Fruit fly (Drosophila melanogaster) whole organism, embryonic: ENCODE results near the gene CG33552.

ENCODE experiments used
- CG10462 ChIP-seq: fragments of 200-800 bp; sonication (Bioruptor generic); optimal IDR thresholded peaks from 2 replicates; lab custom pipeline; 2016; ENCODE audit warnings: missing biosample characterization, missing genetic modification characterization
- CG10959 ChIP-seq: fragments of 200-800 bp; sonication (Bioruptor generic); IDR thresholded peaks from 2 replicates; pipeline ENCODE4 v1.3.6; 2022; ENCODE audit warnings: missing biosample characterization, missing genetic modification characterization
- CG12659 ChIP-seq: fragments of 200-800 bp; sonication (Bioruptor generic); optimal IDR thresholded peaks from 3 replicates; lab custom pipeline; 2017; ENCODE audit warnings: mild to moderate bottlenecking, missing biosample characterization, missing genetic modification reagents, missing genetic modification characterization
- CG12744 ChIP-seq: fragments of 200-800 bp; sonication (Bioruptor generic); optimal IDR thresholded peaks from 2 replicates; lab custom pipeline; 2016; ENCODE audit warnings: missing biosample characterization, missing genetic modification characterization
- CG13123 ChIP-seq: fragments of 200-800 bp; sonication (Bioruptor generic); optimal IDR thresholded peaks from 2 replicates; lab custom pipeline; 2016; ENCODE audit warnings: missing biosample characterization, missing genetic modification characterization
- CG14965 ChIP-seq: fragments of 200-800 bp; sonication (Bioruptor generic); optimal IDR thresholded peaks from 2 replicates; lab custom pipeline; 2016; ENCODE audit warnings: missing biosample characterization, missing genetic modification characterization, borderline replicate concordance
- CG15269 ChIP-seq: fragments of 200-800 bp; sonication (Bioruptor generic); optimal IDR thresholded peaks from 2 replicates; lab custom pipeline; 2018; ENCODE audit warnings: missing biosample characterization, mild to moderate bottlenecking, missing genetic modification characterization, moderate library complexity
- CG1647 ChIP-seq: fragments of 200-800 bp; sonication (Bioruptor generic); optimal IDR thresholded peaks from 3 replicates; lab custom pipeline; 2016; ENCODE audit warnings: missing biosample characterization, missing genetic modification characterization
- CG18764 ChIP-seq: fragments of 200-800 bp; sonication (Bioruptor generic); optimal IDR thresholded peaks from 3 replicates; lab custom pipeline; 2016; ENCODE audit warnings: missing biosample characterization, missing genetic modification characterization
- CG30403 ChIP-seq: fragments of 200-800 bp; sonication (Bioruptor generic); optimal IDR thresholded peaks from 3 replicates; lab custom pipeline; 2016; ENCODE audit warnings: missing biosample characterization, missing genetic modification characterization
- CG34224 ChIP-seq: fragments of 200-800 bp; sonication (Bioruptor generic); IDR thresholded peaks from 3 replicates; pipeline ENCODE4 v1.3.6; 2022; ENCODE audit warnings: missing biosample characterization, missing genetic modification characterization; ENCODE audit not compliant: partially characterized antibody
- CG4707 ChIP-seq: fragments of 200-800 bp; sonication (Bioruptor generic); optimal IDR thresholded peaks from 2 replicates; lab custom pipeline; 2018; ENCODE audit warnings: missing biosample characterization, mild to moderate bottlenecking, missing genetic modification characterization, moderate library complexity
- CG6254 ChIP-seq: fragments of 200-800 bp; sonication (Bioruptor generic); optimal IDR thresholded peaks from 3 replicates; lab custom pipeline; 2017; ENCODE audit warnings: mild to moderate bottlenecking, missing biosample characterization, missing genetic modification reagents, missing genetic modification characterization
- CG6683 ChIP-seq: fragments of 200-800 bp; sonication (Bioruptor generic); optimal IDR thresholded peaks from 2 replicates; lab custom pipeline; 2017; ENCODE audit warnings: missing biosample characterization, mild to moderate bottlenecking, missing genetic modification characterization, missing genetic modification reagents
- CG6689 ChIP-seq: fragments of 200-800 bp; sonication (Bioruptor generic); IDR thresholded peaks from 2 replicates; pipeline ENCODE4 v1.3.6; 2022; ENCODE audit warnings: missing biosample characterization, missing genetic modification characterization
- CG6791 ChIP-seq: fragments of 200-800 bp; sonication (Bioruptor generic); IDR thresholded peaks from 3 replicates; pipeline ENCODE4 v1.3.6; 2022; ENCODE audit warnings: missing biosample characterization, missing genetic modification characterization; ENCODE audit not compliant: partially characterized antibody
- CG7372 ChIP-seq: fragments of 200-800 bp; sonication (Bioruptor generic); IDR thresholded peaks from 2 replicates; pipeline ENCODE4 v1.3.6; 2022; ENCODE audit warnings: missing biosample characterization, missing genetic modification characterization
- CG7839 ChIP-seq: fragments of 200-800 bp; sonication (Bioruptor generic); optimal IDR thresholded peaks from 3 replicates; lab custom pipeline; 2018; ENCODE audit warnings: missing biosample characterization, mild to moderate bottlenecking, missing genetic modification characterization, moderate library complexity
- CG8290 ChIP-seq, 3 experiments: fragments of 200-800 bp; sonication (Bioruptor generic); optimal IDR thresholded peaks; 2 replicates each; lab custom pipeline; 2016 to 2019; ENCODE audit warnings: missing biosample characterization in 3 of 3, missing genetic modification characterization in 3 of 3, mild to moderate bottlenecking in 2 of 3, moderate library complexity in 1 of 3
- CG8765 ChIP-seq: fragments of 200-800 bp; sonication (Bioruptor generic); IDR thresholded peaks from 2 replicates; pipeline ENCODE4 v1.3.6; 2022; ENCODE audit warnings: missing biosample characterization, missing genetic modification characterization
- CG9215 ChIP-seq: fragments of 200-800 bp; sonication (Bioruptor generic); IDR thresholded peaks from 2 replicates; pipeline ENCODE4 v1.3.6; 2022; ENCODE audit warnings: missing biosample characterization, missing genetic modification characterization
- CG9727 ChIP-seq: fragments of 200-800 bp; sonication (Bioruptor generic); optimal IDR thresholded peaks from 3 replicates; lab custom pipeline; 2017; ENCODE audit warnings: missing biosample characterization, mild to moderate bottlenecking, missing genetic modification characterization
- Doc2 ChIP-seq: fragments of 200-800 bp; sonication (Bioruptor generic); IDR thresholded peaks from 2 replicates; pipeline ENCODE4 v1.3.6; 2022; ENCODE audit warnings: missing biosample characterization, missing genetic modification characterization
- Dp ChIP-seq: fragments of 200-800 bp; sonication (Bioruptor generic); optimal IDR thresholded peaks from 2 replicates; lab custom pipeline; 2018; ENCODE audit warnings: missing biosample characterization, mild to moderate bottlenecking, missing genetic modification characterization, moderate library complexity
- HmgZ ChIP-seq: fragments of 200-800 bp; sonication (Bioruptor generic); optimal IDR thresholded peaks from 2 replicates; lab custom pipeline; 2018; ENCODE audit warnings: missing biosample characterization, mild to moderate bottlenecking, missing genetic modification characterization
- Hr39 ChIP-seq: fragments of >200 bp; optimal IDR thresholded peaks from 2 replicates; lab custom pipeline; 2017
- Hsf ChIP-seq: fragments of 200-800 bp; sonication (Bioruptor generic); optimal IDR thresholded peaks from 3 replicates; lab custom pipeline; 2016; ENCODE audit warnings: missing biosample characterization, missing genetic modification characterization
- Lhr ChIP-seq: fragments of 200-800 bp; sonication (Bioruptor generic); optimal IDR thresholded peaks from 3 replicates; lab custom pipeline; 2017; ENCODE audit warnings: mild to moderate bottlenecking, missing biosample characterization, missing genetic modification reagents, missing genetic modification characterization
- MESR4 ChIP-seq: fragments of 200-800 bp; sonication (Bioruptor generic); optimal IDR thresholded peaks from 2 replicates; lab custom pipeline; 2018; ENCODE audit warnings: missing biosample characterization, mild to moderate bottlenecking, missing genetic modification characterization, moderate library complexity
- Med ChIP-seq: fragments of 200-800 bp; sonication (Bioruptor generic); peaks from one replicate; lab custom pipeline; 2016; ENCODE audit warnings: missing biosample characterization, missing genetic modification characterization, mild to moderate bottlenecking, inconsistent platforms, moderate library complexity
- NFAT ChIP-seq: fragments of 200-800 bp; sonication (Bioruptor generic); IDR thresholded peaks from 2 replicates; pipeline ENCODE4 v1.3.6; 2022; ENCODE audit warnings: missing biosample characterization, missing genetic modification characterization
- Vsx1 ChIP-seq: fragments of 200-800 bp; sonication (Bioruptor generic); optimal IDR thresholded peaks from 2 replicates; lab custom pipeline; 2017; ENCODE audit warnings: missing biosample characterization, mild to moderate bottlenecking, missing genetic modification characterization, missing genetic modification reagents
- bab2 ChIP-seq: fragments of 200-800 bp; sonication (Bioruptor generic); optimal IDR thresholded peaks from 2 replicates; lab custom pipeline; 2016; ENCODE audit warnings: missing biosample characterization, missing genetic modification characterization
- chif ChIP-seq, 2 experiments: fragments of 200-800 bp; sonication (Bioruptor generic); optimal IDR thresholded peaks; 3 replicates each; lab custom pipeline; 2016; ENCODE audit warnings: missing biosample characterization in 2 of 2, missing genetic modification characterization in 2 of 2
- disco-r ChIP-seq: fragments of 200-800 bp; sonication (Bioruptor generic); optimal IDR thresholded peaks from 2 replicates; lab custom pipeline; 2016; ENCODE audit warnings: missing biosample characterization, missing genetic modification characterization
- dysf ChIP-seq: fragments of 200-800 bp; sonication (Bioruptor generic); IDR thresholded peaks from 3 replicates; pipeline ENCODE4 v1.3.6; 2022; ENCODE audit warnings: missing biosample characterization, missing genetic modification characterization
- eve ChIP-seq, 2 experiments: fragments of >200 bp; optimal IDR thresholded peaks; 2 replicates each; lab custom pipeline; 2017; ENCODE audit warnings: missing biosample characterization in 2 of 2, missing genetic modification characterization in 2 of 2
- eyg ChIP-seq: fragments of 200-800 bp; sonication (Bioruptor generic); optimal IDR thresholded peaks from 3 replicates; lab custom pipeline; 2016; ENCODE audit warnings: missing biosample characterization, missing genetic modification characterization
- ftz-f1 ChIP-seq: fragments of 200-800 bp; sonication (Bioruptor generic); optimal IDR thresholded peaks from 2 replicates; lab custom pipeline; 2016; ENCODE audit warnings: missing biosample characterization, missing genetic modification characterization
- gro ChIP-seq: fragments of 200-800 bp; sonication (Bioruptor generic); optimal IDR thresholded peaks from 2 replicates; lab custom pipeline; 2016; ENCODE audit warnings: missing biosample characterization, missing genetic modification characterization
- lmd ChIP-seq: fragments of 200-800 bp; sonication (Bioruptor generic); IDR thresholded peaks from 2 replicates; pipeline ENCODE4 v1.3.6; 2022; ENCODE audit warnings: missing biosample characterization, missing genetic modification characterization
- maf-S ChIP-seq: fragments of 200-800 bp; sonication (Bioruptor generic); optimal IDR thresholded peaks from 2 replicates; lab custom pipeline; 2016; ENCODE audit warnings: missing biosample characterization, missing genetic modification characterization
- mld ChIP-seq: fragments of 200-800 bp; sonication (Bioruptor generic); IDR thresholded peaks from 3 replicates; pipeline ENCODE4 v1.3.6; 2022; ENCODE audit warnings: missing biosample characterization, missing genetic modification characterization; ENCODE audit not compliant: partially characterized antibody
- nau ChIP-seq: fragments of 200-800 bp; sonication (Bioruptor generic); optimal IDR thresholded peaks from 3 replicates; lab custom pipeline; 2017; ENCODE audit warnings: missing biosample characterization, mild to moderate bottlenecking, missing genetic modification characterization, missing genetic modification reagents
- phol ChIP-seq: fragments of 200-800 bp; sonication (Bioruptor generic); optimal IDR thresholded peaks from 3 replicates; lab custom pipeline; 2018; ENCODE audit warnings: missing biosample characterization, mild to moderate bottlenecking, missing genetic modification characterization, moderate library complexity
- pzg ChIP-seq: fragments of 200-800 bp; sonication (Bioruptor generic); optimal IDR thresholded peaks from 3 replicates; lab custom pipeline; 2018; ENCODE audit warnings: missing biosample characterization, mild to moderate bottlenecking, missing genetic modification characterization, moderate library complexity
- sens-2 ChIP-seq: fragments of 200-800 bp; sonication (Bioruptor generic); IDR thresholded peaks from 2 replicates; pipeline ENCODE4 v1.3.6; 2022; ENCODE audit warnings: missing biosample characterization, missing genetic modification characterization
- so ChIP-seq: fragments of 200-800 bp; sonication (Bioruptor generic); IDR thresholded peaks from 3 replicates; pipeline ENCODE4 v1.3.6; 2022; ENCODE audit warnings: missing biosample characterization, missing genetic modification characterization
- ttk ChIP-seq: fragments of 200-800 bp; sonication (Bioruptor generic); IDR thresholded peaks from 2 replicates; pipeline ENCODE4 v2.1.2; 2022; ENCODE audit warnings: missing biosample characterization, missing genetic modification characterization
- zfh2 ChIP-seq: fragments of 200-800 bp; sonication (Bioruptor generic); optimal IDR thresholded peaks from 2 replicates; lab custom pipeline; 2016; ENCODE audit warnings: missing biosample characterization, missing genetic modification characterization

Gene CG33552

dm6 chr2L:16689800-16690618 is 7.7 kb downstream of the CG33552 start (continued):
- TF ChIP-seq CG30403 (GFP tag; lab: Kevin White, UChicago) = peak; percentile 51
- TF ChIP-seq CG7372 (GFP tag; lab: Robert Waterston, UW) = no peak
- TF ChIP-seq CG7839 = no peak
- TF ChIP-seq Med (GFP tag; lab: Kevin White, UChicago) = peak; percentile 70
- no peak for TF ChIP-seq eyg (GFP tag; lab: Kevin White, UChicago)
- no peak for TF ChIP-seq CG10959 (GFP tag; lab: Robert Waterston, UW)
- no peak for TF ChIP-seq Hr39 (lab: Kevin White, UChicago)
- no peak for TF ChIP-seq Vsx1 (GFP tag; lab: Kevin White, UChicago)
- no peak for TF ChIP-seq CG8765 (GFP tag; lab: Robert Waterston, UW)
- TF ChIP-seq nau (GFP tag; lab: Kevin White, UChicago) = no peak
- no peak for TF ChIP-seq CG6791
- TF ChIP-seq CG13123 (GFP tag; lab: Kevin White, UChicago) = no peak
- no peak for TF ChIP-seq NFAT (GFP tag; lab: Robert Waterston, UW)
- no peak for TF ChIP-seq CG34224 (GFP tag; lab: Robert Waterston, UW)
- no peak for TF ChIP-seq CG14965 (GFP tag; lab: Kevin White, UChicago)
- TF ChIP-seq sens-2 (GFP tag; lab: Robert Waterston, UW) = no peak
- no peak for TF ChIP-seq lmd (GFP tag; lab: Robert Waterston, UW)
- peak; percentile 26 for TF ChIP-seq bab2 (GFP tag; lab: Kevin White, UChicago)
- TF ChIP-seq gro (GFP tag; lab: Kevin White, UChicago) = no peak
- TF ChIP-seq CG9727 (GFP tag; lab: Kevin White, UChicago) = peak; percentile 49
- no peak for TF ChIP-seq CG18764 (GFP tag; lab: Kevin White, UChicago)
- TF ChIP-seq Doc2 = no peak
- no peak for TF ChIP-seq so (GFP tag; lab: Robert Waterston, UW)
- peak in 1 of 2 experiments; percentile 62 for TF ChIP-seq eve (GFP tag; optimal IDR thresholded peaks at IDR 0.05; lab: Kevin White, UChicago)
- no peak for TF ChIP-seq pzg (GFP tag; lab: Kevin White, UChicago)
- peak in 1 of 2 experiments; percentile 41 for TF ChIP-seq chif (GFP tag; optimal IDR thresholded peaks at IDR 0.05; lab: Kevin White, UChicago)
- TF ChIP-seq CG6689 (GFP tag; lab: Robert Waterston, UW) = no peak
- TF ChIP-seq CG12744 (GFP tag; lab: Kevin White, UChicago) = no peak
- no peak for TF ChIP-seq Dp (GFP tag; lab: Kevin White, UChicago)
- no peak for TF ChIP-seq CG6683 (GFP tag; lab: Kevin White, UChicago)
- TF ChIP-seq mld (GFP tag; lab: Robert Waterston, UW) = no peak
- TF ChIP-seq Lhr (GFP tag; lab: Kevin White, UChicago) = no peak
- no peak for TF ChIP-seq CG9215 (GFP tag; lab: Robert Waterston, UW)
- no peak for TF ChIP-seq ftz-f1
- peak; percentile 9 for TF ChIP-seq maf-S (GFP tag; lab: Kevin White, UChicago)
- no peak for TF ChIP-seq phol (tag; lab: Kevin White, UChicago)
- TF ChIP-seq Hsf = peak; percentile 28
- no peak for TF ChIP-seq ttk
- TF ChIP-seq zfh2 = no peak
- TF ChIP-seq CG12659 = peak; percentile 21
- TF ChIP-seq CG4707 = no peak
- no peak for TF ChIP-seq HmgZ (tag; lab: Kevin White, UChicago)
- no peak for TF ChIP-seq CG6254 (GFP tag; lab: Kevin White, UChicago)
- TF ChIP-seq CG15269 (tag; lab: Kevin White, UChicago) = peak; percentile 20
- TF ChIP-seq CG8290 (GFP tag; optimal IDR thresholded peaks at IDR 0.05; lab: Kevin White, UChicago) = no peak
- no peak for TF ChIP-seq CG8290 (tag; optimal IDR thresholded peaks at IDR 0.05; lab: Kevin White, UChicago)
- peak; percentile 5 for TF ChIP-seq disco-r (GFP tag; lab: Kevin White, UChicago)
- TF ChIP-seq dysf (GFP tag; lab: Robert Waterston, UW) = peak; percentile 41; the same call in 1 of the 3 replicates
- TF ChIP-seq CG10462 (GFP tag; lab: Kevin White, UChicago) = no peak
- no peak for TF ChIP-seq MESR4
- TF ChIP-seq CG1647 (GFP tag; lab: Kevin White, UChicago) = no peak
